Worm (Caenorhabditis elegans) whole organism, L2 larva: ENCODE results near the gene C14E2.6.
A peak's percentile ranks its signal among the peaks of the same experiment; 100 is the strongest.

ENCODE experiments used
- C34F6.9 ChIP-seq: fragments of 150-350 bp; optimal IDR thresholded peaks from 2 replicates; lab custom pipeline; 2014; ENCODE audit warnings: missing biosample characterization, missing genetic modification characterization
- F13H6.1 ChIP-seq: sonication (generic microtip); optimal IDR thresholded peaks from 2 replicates; lab custom pipeline; 2016; ENCODE audit warnings: missing genetic modification characterization, missing compliant biosample characterization
- Y55F3AM.14 ChIP-seq: fragments of 200-800 bp; sonication (Bioruptor generic); optimal IDR thresholded peaks from 2 replicates; lab custom pipeline; 2018; ENCODE audit warnings: mild to moderate bottlenecking, missing genetic modification characterization, missing compliant biosample characterization
- alr-1 ChIP-seq: fragments of 150-350 bp; optimal IDR thresholded peaks from 2 replicates; lab custom pipeline; 2014; ENCODE audit warnings: missing biosample characterization, missing genetic modification characterization
- aly-2 ChIP-seq: fragments of 150-350 bp; optimal IDR thresholded peaks from 2 replicates; lab custom pipeline; 2014; ENCODE audit warnings: missing biosample characterization, missing genetic modification characterization
- ceh-16 ChIP-seq: fragments of 150-350 bp; optimal IDR thresholded peaks from 2 replicates; lab custom pipeline; 2014; ENCODE audit warnings: missing biosample characterization, missing genetic modification characterization
- ceh-82 ChIP-seq: fragments of 150-350 bp; optimal IDR thresholded peaks from 2 replicates; lab custom pipeline; 2014; ENCODE audit warnings: missing biosample characterization, missing genetic modification characterization
- egl-27 ChIP-seq: sonication (generic microtip); optimal IDR thresholded peaks from 3 replicates; lab custom pipeline; 2017; ENCODE audit warnings: missing biosample characterization, missing genetic modification reagents, missing genetic modification characterization
- elt-1 ChIP-seq: fragments of 150-350 bp; optimal IDR thresholded peaks from 2 replicates; lab custom pipeline; 2014; ENCODE audit warnings: missing biosample characterization, missing genetic modification characterization
- elt-3 ChIP-seq: sonication (generic microtip); optimal IDR thresholded peaks from 2 replicates; lab custom pipeline; 2017; ENCODE audit warnings: missing biosample characterization, missing genetic modification characterization
- gmeb-1 ChIP-seq: fragments of 150-350 bp; optimal IDR thresholded peaks from 2 replicates; lab custom pipeline; 2014; ENCODE audit warnings: missing biosample characterization, missing genetic modification characterization
- lin-11 ChIP-seq: fragments of 150-350 bp; sonication (generic microtip); optimal IDR thresholded peaks from 2 replicates; lab custom pipeline; 2014; ENCODE audit warnings: missing biosample characterization, missing genetic modification characterization, inconsistent platforms, mixed read lengths
- lsy-2 ChIP-seq, 2 experiments: fragments of 150-350 bp in 1 of 2; sonication (generic microtip) in 1 of 2; optimal IDR thresholded peaks; 2 replicates each; lab custom pipeline; 2014 to 2017; ENCODE audit warnings: missing biosample characterization in 2 of 2, missing genetic modification characterization in 2 of 2
- mab-5 ChIP-seq: fragments of 150-350 bp; optimal IDR thresholded peaks from 2 replicates; lab custom pipeline; 2014; ENCODE audit warnings: missing biosample characterization, missing genetic modification characterization
- mbf-1 ChIP-seq: sonication (generic microtip); optimal IDR thresholded peaks from 2 replicates; lab custom pipeline; 2017; ENCODE audit warnings: missing biosample characterization, missing genetic modification characterization
- mdl-1 ChIP-seq, 2 experiments: fragments of 150-350 bp in 1 of 2; sonication (generic microtip) in 1 of 2; optimal IDR thresholded peaks; 2 replicates each; lab custom pipeline; 2017; ENCODE audit warnings: missing biosample characterization in 2 of 2, missing genetic modification characterization in 2 of 2
- nhr-12 ChIP-seq: fragments of 150-350 bp; optimal IDR thresholded peaks from 2 replicates; lab custom pipeline; 2014; ENCODE audit warnings: missing biosample characterization, missing genetic modification characterization
- nhr-129 ChIP-seq: fragments of 150-350 bp; optimal IDR thresholded peaks from 2 replicates; lab custom pipeline; 2014; ENCODE audit warnings: missing biosample characterization, missing genetic modification characterization
- nhr-21 ChIP-seq: fragments of 150-350 bp; optimal IDR thresholded peaks from 2 replicates; lab custom pipeline; 2014; ENCODE audit warnings: missing biosample characterization, missing genetic modification characterization
- nhr-237 ChIP-seq: fragments of 150-350 bp; optimal IDR thresholded peaks from 2 replicates; lab custom pipeline; 2014; ENCODE audit warnings: missing biosample characterization, missing genetic modification characterization
- nhr-25 ChIP-seq: fragments of 150-350 bp; sonication (generic microtip); optimal IDR thresholded peaks from 3 replicates; lab custom pipeline; 2014; ENCODE audit warnings: missing biosample characterization, missing genetic modification characterization
- nhr-6 ChIP-seq: fragments of 150-350 bp; optimal IDR thresholded peaks from 2 replicates; lab custom pipeline; 2014; ENCODE audit warnings: missing biosample characterization, missing genetic modification characterization
- peb-1 ChIP-seq: fragments of 150-350 bp; optimal IDR thresholded peaks from 2 replicates; lab custom pipeline; 2014; ENCODE audit warnings: missing biosample characterization, missing genetic modification characterization
- skn-1 ChIP-seq: sonication (generic microtip); optimal IDR thresholded peaks from 2 replicates; lab custom pipeline; 2017; ENCODE audit warnings: missing biosample characterization, missing genetic modification characterization
- sma-3 ChIP-seq: sonication (generic microtip); optimal IDR thresholded peaks from 2 replicates; lab custom pipeline; 2016; ENCODE audit warnings: missing genetic modification reagents, missing genetic modification characterization, missing compliant biosample characterization
- sma-9 ChIP-seq, 2 experiments: fragments of 150-350 bp in 1 of 2; sonication (generic microtip) in 1 of 2; optimal IDR thresholded peaks; 2 replicates each; lab custom pipeline; 2014 to 2016; ENCODE audit warnings: missing genetic modification characterization in 2 of 2, mild to moderate bottlenecking in 1 of 2, missing biosample characterization in 1 of 2, missing compliant biosample characterization in 1 of 2, missing genetic modification reagents in 1 of 2, moderate library complexity in 1 of 2
- snpc-4 ChIP-seq: fragments of 150-350 bp; optimal IDR thresholded peaks from 2 replicates; lab custom pipeline; 2014; ENCODE audit warnings: missing biosample characterization, missing genetic modification characterization
- unc-39 ChIP-seq: fragments of 150-350 bp; optimal IDR thresholded peaks from 2 replicates; lab custom pipeline; 2014; ENCODE audit warnings: missing biosample characterization, missing genetic modification characterization
- unc-55 ChIP-seq: fragments of 150-350 bp; sonication (generic microtip); optimal IDR thresholded peaks from 3 replicates; lab custom pipeline; 2014; ENCODE audit warnings: missing biosample characterization, missing genetic modification reagents, missing genetic modification characterization
- unc-62 ChIP-seq: fragments of 150-350 bp; optimal IDR thresholded peaks from 2 replicates; lab custom pipeline; 2014; ENCODE audit warnings: missing biosample characterization, missing genetic modification reagents, missing genetic modification characterization
- ztf-1 ChIP-seq: fragments of 200-800 bp; sonication (Bioruptor generic); conservative IDR thresholded peaks from 2 replicates; pipeline ENCODE4 v1.3.6; 2022; ENCODE audit warnings: missing genetic modification characterization, missing compliant biosample characterization
- ztf-4 ChIP-seq: fragments of 150-350 bp; optimal IDR thresholded peaks from 2 replicates; lab custom pipeline; 2014; ENCODE audit warnings: missing biosample characterization, missing genetic modification characterization

Gene C14E2.6

DNA sequence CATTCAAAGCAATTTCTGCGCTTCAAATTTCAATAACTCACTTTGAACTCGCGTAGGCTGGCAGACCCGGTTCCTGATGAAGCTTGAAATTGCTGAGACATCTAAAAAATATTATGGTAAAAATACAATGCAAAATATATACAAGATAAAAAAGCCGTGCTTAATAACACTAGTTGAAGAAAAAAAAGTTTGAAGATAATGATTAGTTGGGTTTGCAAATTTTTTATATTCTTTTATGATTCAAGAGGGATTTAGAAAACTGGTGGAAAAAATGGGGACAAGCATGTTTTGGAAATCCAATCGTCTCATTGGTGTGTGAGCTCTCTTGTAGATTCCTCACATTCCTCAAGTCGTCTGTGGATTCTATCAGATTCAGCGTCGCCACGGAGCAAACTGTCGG lies 22.8 kb upstream of the C14E2.6 start, which contains the start of gene ceh-21:
TSS of gene ceh-21 (minus strand) at position 101 of the 400 bp plus-strand sequence.
- TF ChIP-seq peb-1 (tag; lab: Kevin White, UChicago) (no peak), lsy-2 (tag; optimal IDR thresholded peaks at IDR 0.05; lab: Kevin White, UChicago) (no peak), alr-1 (no peak)

ce11 chrX:1850525-1850924 lies 20.7 kb upstream of the C14E2.6 start:
- no peak for TF ChIP-seq nhr-12 (tag; lab: Kevin White, UChicago)
- TF ChIP-seq ztf-1 (GFP tag; lab: Robert Waterston, UW), result 0 out of 2 replicates have a peak, but pooled peaks have one; percentile 57

ce11 chrX:1848575-1848974 lies 18.7 kb upstream of the C14E2.6 start, which contains the start of gene ceh-41:
TSS of gene ceh-41 (minus strand) at chrX:1848675.
- TF ChIP-seq skn-1 (tag; lab: Kevin White, UChicago) (no peak), gmeb-1 (tag; lab: Kevin White, UChicago) (no peak), mbf-1 (tag; lab: Kevin White, UChicago) (no peak), elt-3 (tag; lab: Kevin White, UChicago) (no peak), egl-27 (tag; lab: Kevin White, UChicago) (no peak), aly-2 (tag; lab: Kevin White, UChicago) (no peak), nhr-25 (tag; lab: Kevin White, UChicago) (no peak), elt-1 (no peak), Y55F3AM.14 (GFP tag; lab: Kevin White, UChicago) (no peak), peb-1 (tag; lab: Kevin White, UChicago) (no peak), ztf-1 (GFP tag; lab: Robert Waterston, UW) (no peak), sma-9 (GFP tag; optimal IDR thresholded peaks at IDR 0.05; lab: Kevin White, UChicago) (no peak), sma-9 (tag; optimal IDR thresholded peaks at IDR 0.05; lab: Kevin White, UChicago) (no peak), unc-62 (GFP tag; lab: Kevin White, UChicago) (no peak), unc-39 (tag; lab: Kevin White, UChicago) (no peak), nhr-12 (tag; lab: Kevin White, UChicago) (no peak), F13H6.1 (tag; lab: Kevin White, UChicago) (no peak), nhr-237 (tag; lab: Kevin White, UChicago) (no peak), alr-1 (no peak), ceh-82 (no peak)
- TF ChIP-seq, all 48 proteins: peak for 0

ce11 chrX:1847685-1848084 lies 17.8 kb upstream of the C14E2.6 start:
- no peak for TF ChIP-seq lin-11 (tag; lab: Kevin White, UChicago)
- no peak for TF ChIP-seq nhr-6 (tag; lab: Kevin White, UChicago)

DNA sequence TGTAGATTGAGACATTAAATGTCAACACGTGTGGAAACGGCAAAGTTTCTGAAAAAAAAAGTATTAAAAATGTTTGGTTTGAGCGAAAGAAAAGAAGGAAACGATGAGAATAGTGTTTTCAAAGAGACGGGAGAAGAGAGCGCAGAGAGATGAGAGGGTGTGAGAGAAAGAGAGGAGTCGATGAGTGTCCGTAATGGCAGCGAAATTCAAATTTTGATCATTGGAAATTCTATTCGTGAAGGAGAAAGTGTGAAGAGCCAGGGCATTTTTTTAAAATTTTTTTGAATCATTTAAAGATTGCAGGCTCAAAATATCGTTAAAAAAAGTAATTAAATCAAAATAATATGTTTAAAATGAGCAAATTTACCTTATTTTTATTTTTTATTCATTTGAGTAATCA lies 15.7 kb upstream of the C14E2.6 start, which contains the start of gene T26C11.4:
TSS of gene T26C11.4 (minus strand) at position 54 of the 400 bp plus-strand sequence.
- TF ChIP-seq C34F6.9 (tag; lab: Kevin White, UChicago), result peak; percentile 19
- TF ChIP-seq mab-5, result no peak
- TF ChIP-seq nhr-25 (tag; lab: Kevin White, UChicago), result no peak
- TF ChIP-seq sma-3, result peak; percentile 0
- peak; percentile 66 for TF ChIP-seq gmeb-1 (tag; lab: Kevin White, UChicago)
- TF ChIP-seq unc-55 (GFP tag; lab: Kevin White, UChicago), result peak; percentile 26
- TF ChIP-seq F13H6.1 (tag; lab: Kevin White, UChicago), result peak; percentile 17

- TF ChIP-seq unc-55 (GFP tag; lab: Kevin White, UChicago), result peak; percentile 35
- TF ChIP-seq ceh-16, result no peak
- TF ChIP-seq Y55F3AM.14 (GFP tag; lab: Kevin White, UChicago), result peak; percentile 46
- TF ChIP-seq peb-1 (tag; lab: Kevin White, UChicago), result no peak
- peak; percentile 49 for TF ChIP-seq sma-9 (GFP tag; optimal IDR thresholded peaks at IDR 0.05; lab: Kevin White, UChicago)
- TF ChIP-seq sma-9 (tag; optimal IDR thresholded peaks at IDR 0.05; lab: Kevin White, UChicago), result no peak
- TF ChIP-seq gmeb-1 (tag; lab: Kevin White, UChicago), result peak; percentile 54
- no peak for TF ChIP-seq ztf-4 (tag; lab: Kevin White, UChicago)
- TF ChIP-seq F13H6.1 (tag; lab: Kevin White, UChicago), result peak; percentile 8
- TF ChIP-seq lsy-2 (tag; optimal IDR thresholded peaks at IDR 0.05; lab: Kevin White, UChicago), result peak in 1 of 2 experiments; percentile 44
- peak; percentile 19 for TF ChIP-seq nhr-21
- TF ChIP-seq nhr-25 (tag; lab: Kevin White, UChicago), result no peak
- TF ChIP-seq snpc-4 (tag; lab: Kevin White, UChicago), result no peak
- TF ChIP-seq mdl-1 (tag; optimal IDR thresholded peaks at IDR 0.05; lab: Kevin White, UChicago), result no peak
- peak; percentile 17 for TF ChIP-seq sma-3
- TF ChIP-seq lin-11 (tag; lab: Kevin White, UChicago), result peak; percentile 5
- no peak for TF ChIP-seq unc-39 (tag; lab: Kevin White, UChicago)
- TF ChIP-seq nhr-129, result peak; percentile 53
These were observed 7.9 kb upstream of the C14E2.6 start for ce11 chrX:1837703-1838102.
